Worm (Caenorhabditis elegans): ENCODE data around the gene ubq-1.

ubq-1 gene

ce11 chrIII:5940525-5940974 is 496 bp downstream of the ubq-1 start (continued):
- peak; percentile 21 for TF ChIP-seq nhr-77 (tag; optimal IDR thresholded peaks at IDR 0.05)
- TF ChIP-seq lin-1 (GFP tag; IDR thresholded peaks at IDR 0.05): no peak; the same call in 1 of the 2 replicates
- TF ChIP-seq unc-62 (GFP tag; optimal IDR thresholded peaks at IDR 0.05 in 1 of 2): peak in 1 of 2 experiments; percentile 99
- TF ChIP-seq unc-62 (tag; optimal IDR thresholded peaks at IDR 0.05): peak; percentile 18
- TF ChIP-seq snpc-4 (tag; optimal IDR thresholded peaks at IDR 0.05): no peak
- peak; percentile 57; the same call in 1 of the 2 replicates for TF ChIP-seq php-3 (GFP tag; IDR thresholded peaks at IDR 0.05)
- no peak for TF ChIP-seq Y48G9A.11 (GFP tag; IDR thresholded peaks at IDR 0.05)
- TF ChIP-seq lin-13 (GFP tag; optimal IDR thresholded peaks at IDR 0.05): peak; percentile 45
- no peak for TF ChIP-seq Y5F2A.4 (GFP tag; optimal IDR thresholded peaks at IDR 0.05)
- peak; percentile 72 for TF ChIP-seq hmg-1.1 (GFP tag; IDR thresholded peaks at IDR 0.05)
- TF ChIP-seq F44E2.7 (GFP tag; IDR thresholded peaks at IDR 0.05): no peak
- TF ChIP-seq daf-8 (GFP tag; IDR thresholded peaks at IDR 0.05): no peak
- TF ChIP-seq dpl-1 (GFP tag; optimal IDR thresholded peaks at IDR 0.05): no peak
- TF ChIP-seq F26F4.8 (GFP tag; conservative IDR thresholded peaks at IDR 0.05): no peak
- peak; percentile 66 for TF ChIP-seq nhr-11 (tag; optimal IDR thresholded peaks at IDR 0.05)
- no peak for TF ChIP-seq nhr-237 (tag; optimal IDR thresholded peaks at IDR 0.05)

DNA sequence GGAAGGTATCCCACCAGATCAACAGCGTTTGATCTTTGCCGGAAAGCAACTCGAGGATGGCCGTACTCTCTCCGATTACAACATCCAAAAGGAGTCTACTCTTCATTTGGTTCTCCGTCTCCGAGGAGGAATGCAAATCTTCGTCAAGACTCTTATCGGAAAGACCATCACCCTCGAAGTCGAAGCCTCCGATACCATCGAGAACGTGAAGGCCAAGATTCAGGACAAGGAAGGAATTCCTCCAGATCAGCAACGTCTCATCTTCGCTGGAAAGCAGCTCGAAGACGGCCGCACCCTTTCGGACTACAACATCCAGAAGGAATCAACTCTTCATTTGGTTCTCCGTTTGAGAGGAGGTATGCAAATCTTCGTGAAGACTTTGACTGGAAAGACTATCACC is 2.0 kb downstream of the ubq-1 start:
- TF ChIP-seq hmg-1.1 (GFP tag; IDR thresholded peaks at IDR 0.05) (0 out of 2 replicates have a peak, but pooled peaks have one; percentile 13), cey-2 (tag; optimal IDR thresholded peaks at IDR 0.05; ENCODE audit: borderline replicate concordance, insufficient read depth) (no peak), pha-4 (GFP tag; IDR thresholded peaks at IDR 0.05) (peak; percentile 5; the same call in 1 of the 2 replicates), pha-4 (tag; optimal IDR thresholded peaks at IDR 0.05) (no peak), set-16 (GFP tag; IDR thresholded peaks at IDR 0.05) (0 out of 2 replicates have a peak, but pooled peaks have one; percentile 10), egl-43 (GFP tag; IDR thresholded peaks at IDR 0.05) (peak; percentile 52; the same call in 1 of the 2 replicates), ctbp-1 (GFP tag; IDR thresholded peaks at IDR 0.05) (0 out of 2 replicates have a peak, but pooled peaks have one; percentile 6), skn-1 (tag; optimal IDR thresholded peaks at IDR 0.05) (no peak)

DNA sequence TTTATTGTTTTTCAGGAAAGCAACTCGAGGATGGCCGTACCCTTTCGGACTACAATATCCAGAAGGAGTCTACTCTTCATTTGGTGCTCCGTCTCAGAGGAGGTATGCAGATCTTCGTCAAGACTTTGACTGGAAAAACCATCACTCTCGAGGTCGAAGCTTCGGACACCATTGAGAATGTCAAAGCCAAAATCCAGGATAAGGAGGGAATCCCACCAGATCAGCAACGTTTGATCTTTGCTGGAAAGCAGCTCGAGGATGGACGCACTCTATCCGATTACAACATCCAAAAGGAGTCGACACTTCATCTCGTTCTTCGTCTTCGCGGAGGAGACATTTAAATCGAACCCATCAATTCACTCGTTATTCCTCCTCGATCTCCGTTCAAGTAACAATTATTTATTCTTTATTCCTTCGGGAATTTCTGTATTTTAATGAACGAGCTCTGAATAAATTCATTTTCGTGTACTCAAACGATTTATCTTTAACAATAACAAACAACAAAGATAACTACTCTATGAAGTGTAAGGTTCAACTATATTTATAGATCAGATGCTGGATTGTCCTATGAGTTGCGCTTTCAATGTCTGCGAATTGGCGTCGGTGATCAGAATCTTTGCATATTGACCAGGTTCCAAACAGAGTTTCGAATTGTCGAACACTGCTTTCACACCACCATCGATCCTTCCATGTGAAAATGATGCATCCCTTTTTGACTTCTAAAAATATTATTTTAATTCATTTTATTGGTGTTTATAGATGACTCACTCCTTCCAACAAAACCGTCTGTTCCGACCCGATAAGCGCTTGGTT is 3.5 kb downstream of the ubq-1 start:
- no peak for TF ChIP-seq daf-8 (GFP tag; IDR thresholded peaks at IDR 0.05)
- TF ChIP-seq ceh-28 (tag; optimal IDR thresholded peaks at IDR 0.05): no peak
- TF ChIP-seq nhr-102 (tag; optimal IDR thresholded peaks at IDR 0.05): peak; percentile 91
- TF ChIP-seq arid-1 (GFP tag; conservative IDR thresholded peaks at IDR 0.05): peak; percentile 68
- no peak for TF ChIP-seq ZK546.5 (tag; optimal IDR thresholded peaks at IDR 0.05)
- TF ChIP-seq dve-1 (tag; optimal IDR thresholded peaks at IDR 0.05; ENCODE audit: insufficient read depth): peak; percentile 82
- peak; percentile 80 for TF ChIP-seq zip-2 (tag; optimal IDR thresholded peaks at IDR 0.05)
- peak; percentile 29 for TF ChIP-seq hmg-1.1 (GFP tag; IDR thresholded peaks at IDR 0.05)
- TF ChIP-seq fkh-10 (GFP tag; optimal IDR thresholded peaks at IDR 0.05): no peak
- TF ChIP-seq dmd-8 (GFP tag; IDR thresholded peaks at IDR 0.05): no peak
- no peak for TF ChIP-seq ces-1 (GFP tag; optimal IDR thresholded peaks at IDR 0.05)
- TF ChIP-seq F37D6.2 (tag; optimal IDR thresholded peaks at IDR 0.05): no peak
- TF ChIP-seq Y105C5A.15 (GFP tag; IDR thresholded peaks at IDR 0.05): no peak
- TF ChIP-seq vab-7 (GFP tag; IDR thresholded peaks at IDR 0.05): 0 out of 2 replicates have a peak, but pooled peaks have one; percentile 12
- TF ChIP-seq nhr-77 (tag; optimal IDR thresholded peaks at IDR 0.05): peak; percentile 96
- TF ChIP-seq F49E8.2 (tag; optimal IDR thresholded peaks at IDR 0.05; ENCODE audit: borderline replicate concordance): peak; percentile 14
- TF ChIP-seq jun-1 (tag; optimal IDR thresholded peaks at IDR 0.05): peak; percentile 9
- TF ChIP-seq tra-1 (GFP tag; IDR thresholded peaks at IDR 0.05): no peak
- TF ChIP-seq duxl-1 (tag; optimal IDR thresholded peaks at IDR 0.05; ENCODE audit: poor library complexity): peak; percentile 5
- no peak for TF ChIP-seq D1046.2 (GFP tag; IDR thresholded peaks at IDR 0.05)
- peak; percentile 55 for TF ChIP-seq aly-2 (tag; optimal IDR thresholded peaks at IDR 0.05)
- TF ChIP-seq saeg-2 (GFP tag; IDR thresholded peaks at IDR 0.05): peak; percentile 9
- peak; percentile 70 for TF ChIP-seq lin-38 (GFP tag; IDR thresholded peaks at IDR 0.05)
- TF ChIP-seq mxl-2 (GFP tag; conservative IDR thresholded peaks at IDR 0.05): no peak
- peak; percentile 11 for TF ChIP-seq nhr-48 (tag; optimal IDR thresholded peaks at IDR 0.05)
- no peak; a peak in 1 of 4 replicates for TF ChIP-seq madf-5 (GFP tag; IDR thresholded peaks at IDR 0.05)
- TF ChIP-seq nhr-10 (tag; optimal IDR thresholded peaks at IDR 0.05): peak; percentile 79
